Fruit fly (Drosophila melanogaster) S2 (cell line): ENCODE data around the gene CG7214.
"Not testable (repeated sequence)": the region's sequence is repeated elsewhere in the genome, so short reads cannot be mapped to it uniquely, and the experiment has no call there.

ENCODE experiments used
- CG8478 ChIP-seq: fragments of >200 bp; optimal IDR thresholded peaks from 2 replicates; lab custom pipeline; 2018
- CTCF ChIP-seq, 2 experiments: fragments of >200 bp; optimal IDR thresholded peaks; 2 replicates each; lab custom pipeline; 2018

Gene CG7214

DNA sequence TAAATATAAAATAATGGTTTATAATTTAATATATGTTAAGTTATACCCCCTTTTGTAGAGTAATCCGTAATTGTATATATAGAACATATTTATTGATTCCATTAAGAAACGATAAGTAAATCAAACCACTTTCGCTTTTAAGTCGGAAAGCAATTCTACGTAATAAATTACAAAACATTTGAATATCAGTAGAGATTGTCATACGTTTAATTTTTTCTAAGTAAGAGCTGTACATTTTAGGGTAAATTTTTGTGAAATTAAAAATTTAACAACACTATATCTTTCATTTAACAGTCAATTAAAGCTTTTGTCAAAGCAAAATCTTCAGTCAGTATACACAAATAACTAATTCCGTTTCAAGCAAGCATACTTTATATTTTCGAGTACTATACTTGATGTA, 9.2 kb upstream of the CG7214 start, which contains the start of gene CG46025:
Gene CG46025, plus strand, starts transcription at position 301 of the 400 bp plus-strand sequence.
- TF ChIP-seq CG8478 (no peak), CTCF (optimal IDR thresholded peaks at IDR 0.05; lab: Kevin White, UChicago) (no peak)

DNA sequence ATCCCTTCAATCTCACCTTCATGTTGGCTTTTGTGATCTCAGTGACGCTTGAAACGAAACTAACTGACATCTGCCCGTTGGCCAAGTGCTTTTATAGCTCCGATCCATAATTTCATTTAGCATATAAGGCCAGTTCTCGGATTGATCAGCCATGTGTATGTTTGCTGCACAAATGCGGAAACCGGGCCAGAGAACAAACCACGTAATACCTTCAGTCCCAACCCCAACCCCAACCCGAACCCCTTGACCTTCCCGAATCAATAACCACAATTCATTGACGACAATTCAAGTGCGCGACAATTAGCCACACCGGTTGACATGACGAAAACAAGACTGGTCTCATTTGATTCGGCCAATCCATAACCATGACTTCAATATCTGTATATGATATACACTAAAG, 8.4 kb upstream of the CG7214 start, which contains the start of gene CG7203:
Gene CG7203, minus strand, starts transcription at position 101 of the 400 bp plus-strand sequence.
- TF ChIP-seq CG8478 (no peak), CTCF (optimal IDR thresholded peaks at IDR 0.05; lab: Kevin White, UChicago) (no peak)

DNA sequence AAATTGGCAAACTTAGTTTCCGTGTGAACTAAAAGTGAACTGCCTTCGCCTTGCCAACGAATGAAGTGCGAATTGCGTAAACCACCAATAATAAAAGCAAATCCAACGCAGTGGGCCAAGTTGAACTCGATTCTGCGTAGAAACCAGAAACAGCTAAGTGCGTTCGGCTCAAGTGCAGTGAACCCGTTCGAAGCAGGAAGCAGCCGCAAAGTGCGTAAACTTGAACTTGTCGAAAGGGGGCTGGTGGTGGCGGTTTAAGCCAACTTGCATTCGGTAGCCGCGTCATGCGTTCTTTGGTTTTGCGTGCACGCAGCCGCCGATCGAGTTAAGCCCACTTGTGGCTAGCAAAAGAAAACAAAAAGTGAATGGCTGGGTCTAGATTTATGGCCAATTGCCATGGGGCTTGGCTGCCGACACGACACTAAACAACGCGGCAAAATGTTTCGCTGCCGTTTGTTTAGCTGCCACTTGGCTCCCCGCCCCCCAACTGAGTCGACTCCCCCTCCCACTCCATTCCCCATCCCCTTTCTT, 6.1 kb upstream of the CG7214 start:
- TF ChIP-seq CTCF (optimal IDR thresholded peaks at IDR 0.05; lab: Kevin White, UChicago) (no peak), CG8478 (no peak)

DNA sequence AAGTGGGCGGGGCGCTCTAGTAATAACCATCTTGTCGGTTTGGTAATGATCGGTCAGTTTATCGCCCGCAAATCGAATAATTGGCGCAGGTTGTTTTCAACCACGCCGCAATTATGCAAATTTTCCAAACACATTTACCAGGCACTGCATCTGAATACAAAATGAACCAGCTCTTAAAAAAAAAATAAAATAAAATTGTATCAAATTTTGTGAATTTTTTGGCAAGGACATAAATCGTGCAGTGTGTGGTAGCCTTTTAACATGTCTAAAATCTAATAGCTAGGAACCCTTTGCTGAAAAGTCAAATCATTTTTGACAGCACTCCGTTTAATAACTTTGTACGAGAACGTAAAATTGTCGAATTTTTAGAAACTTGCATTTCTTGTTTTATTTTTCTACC, 2.3 kb upstream of the CG7214 start, which contains the start of gene ATPsynGL:
Gene ATPsynGL, plus strand, starts transcription at position 301 of the 400 bp plus-strand sequence.
- TF ChIP-seq CTCF (optimal IDR thresholded peaks at IDR 0.05; lab: Kevin White, UChicago) (no peak), CG8478 (no peak)

DNA sequence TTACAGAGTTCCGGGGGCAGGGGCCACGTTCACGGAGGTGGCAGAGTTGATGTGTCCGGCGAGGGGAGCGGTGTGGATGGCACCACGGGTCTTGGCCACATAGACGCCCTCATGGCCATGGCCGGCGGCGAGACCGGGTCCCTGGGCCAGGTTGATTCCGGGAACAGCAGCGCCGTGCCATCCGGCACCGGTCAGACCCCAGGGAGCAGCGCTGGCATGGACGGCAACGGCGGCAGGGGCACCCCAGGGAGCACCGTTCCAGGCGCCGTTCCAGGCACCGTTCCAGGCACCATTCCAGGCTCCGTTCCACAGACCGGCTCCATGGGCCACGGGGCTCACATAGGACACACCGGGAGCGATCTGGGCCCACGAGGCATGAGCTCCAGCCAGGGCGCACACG, 431 bp downstream of the CG7214 start:
- TF ChIP-seq CG8478: no peak
- TF ChIP-seq CTCF (optimal IDR thresholded peaks at IDR 0.05; lab: Kevin White, UChicago): no peak

DNA sequence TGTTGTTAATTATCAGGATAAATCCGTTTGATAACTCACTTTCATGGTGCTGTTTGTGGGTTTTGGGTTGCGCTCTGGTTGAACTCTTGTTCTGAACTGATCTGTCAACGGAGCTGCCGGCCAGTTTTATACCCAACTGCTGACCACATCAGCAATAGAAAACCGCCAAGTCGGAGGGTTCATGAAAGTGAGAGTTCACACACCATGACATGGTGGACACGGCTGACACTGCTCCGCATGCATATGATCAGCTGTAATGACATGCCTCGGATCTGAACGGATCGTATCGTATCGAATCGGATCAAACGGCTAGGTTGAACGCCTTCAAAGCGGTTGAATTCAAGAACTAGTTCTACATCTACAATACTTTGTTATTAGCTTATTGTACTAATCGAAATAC, 3.2 kb downstream of the CG7214 start, which contains the start of gene Acp1:
Gene Acp1, minus strand, starts transcription at position 101 of the 400 bp plus-strand sequence.
- no peak for TF ChIP-seq CG8478
- TF ChIP-seq CTCF (optimal IDR thresholded peaks at IDR 0.05; lab: Kevin White, UChicago): no peak

DNA sequence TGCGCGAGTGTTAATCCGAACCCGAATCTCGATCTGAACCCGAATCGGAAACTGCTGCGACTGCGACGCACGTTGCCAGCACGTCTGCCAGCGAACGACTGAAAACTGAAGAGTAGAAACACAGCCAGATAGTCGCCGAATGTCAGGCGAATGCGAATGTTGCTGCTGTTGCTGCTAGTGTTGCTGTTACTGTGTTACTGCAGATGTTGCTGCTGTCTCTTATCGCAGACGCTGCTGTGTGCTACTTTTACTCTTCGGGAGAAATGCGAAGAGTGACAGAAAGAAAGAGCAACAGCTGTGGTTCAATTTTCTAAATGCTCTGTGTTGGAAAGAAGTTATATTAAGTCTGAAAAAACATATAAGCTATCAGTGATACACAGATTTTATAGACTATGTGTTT, 5.9 kb downstream of the CG7214 start, which contains the start of gene CG31904:
Gene CG31904, minus strand, starts transcription at position 101 of the 400 bp plus-strand sequence.
- TF ChIP-seq CTCF (optimal IDR thresholded peaks at IDR 0.05; lab: Kevin White, UChicago); CG8478: not testable (repeated sequence)

DNA sequence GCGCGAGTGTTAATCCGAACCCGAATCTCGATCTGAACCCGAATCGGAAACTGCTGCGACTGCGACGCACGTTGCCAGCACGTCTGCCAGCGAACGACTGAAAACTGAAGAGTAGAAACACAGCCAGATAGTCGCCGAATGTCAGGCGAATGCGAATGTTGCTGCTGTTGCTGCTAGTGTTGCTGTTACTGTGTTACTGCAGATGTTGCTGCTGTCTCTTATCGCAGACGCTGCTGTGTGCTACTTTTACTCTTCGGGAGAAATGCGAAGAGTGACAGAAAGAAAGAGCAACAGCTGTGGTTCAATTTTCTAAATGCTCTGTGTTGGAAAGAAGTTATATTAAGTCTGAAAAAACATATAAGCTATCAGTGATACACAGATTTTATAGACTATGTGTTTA, 12.1 kb downstream of the CG7214 start, which contains the start of gene CG13796:
Gene CG13796, minus strand, starts transcription at position 101 of the 400 bp plus-strand sequence.
- TF ChIP-seq CG8478; CTCF (optimal IDR thresholded peaks at IDR 0.05; lab: Kevin White, UChicago): not testable (repeated sequence)

DNA sequence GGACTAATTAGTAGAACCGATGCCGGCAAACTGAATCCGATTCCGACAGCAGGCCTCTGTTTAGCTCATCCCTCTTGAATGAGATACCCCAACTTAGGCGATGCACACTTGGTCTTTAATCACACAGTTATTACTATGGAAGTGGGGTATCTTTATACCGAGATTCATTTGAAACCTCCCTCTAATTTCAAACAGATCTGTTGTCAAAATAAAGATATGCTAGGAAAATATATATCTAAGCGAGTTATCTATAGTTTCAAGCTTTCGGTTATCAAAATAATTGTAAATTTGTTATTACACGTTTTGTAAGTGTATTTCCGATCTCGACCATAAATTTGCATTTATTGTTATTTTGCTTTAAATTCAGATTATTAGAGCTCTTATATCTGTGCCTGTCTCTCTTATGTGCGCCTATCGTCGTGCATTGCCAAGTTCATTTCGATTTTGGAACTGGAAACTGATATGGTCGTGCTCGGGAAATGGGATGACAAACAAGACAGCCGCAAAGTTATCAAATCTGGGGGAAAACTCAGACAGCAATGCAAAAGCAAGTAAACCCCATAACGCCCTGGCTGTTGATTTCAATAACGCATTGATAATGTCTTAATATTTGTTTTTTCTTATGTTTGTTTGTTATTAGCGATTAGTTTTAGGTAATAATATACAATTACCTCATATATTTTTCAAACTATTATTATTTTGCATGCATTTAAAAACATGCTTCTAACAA, 18.2 kb downstream of the CG7214 start, which contains the start of gene CG13795:
Gene CG13795, minus strand, starts transcription at position 31 of the 730 bp plus-strand sequence.
- TF ChIP-seq CG8478 (no peak), CTCF (optimal IDR thresholded peaks at IDR 0.05; lab: Kevin White, UChicago) (no peak)

DNA sequence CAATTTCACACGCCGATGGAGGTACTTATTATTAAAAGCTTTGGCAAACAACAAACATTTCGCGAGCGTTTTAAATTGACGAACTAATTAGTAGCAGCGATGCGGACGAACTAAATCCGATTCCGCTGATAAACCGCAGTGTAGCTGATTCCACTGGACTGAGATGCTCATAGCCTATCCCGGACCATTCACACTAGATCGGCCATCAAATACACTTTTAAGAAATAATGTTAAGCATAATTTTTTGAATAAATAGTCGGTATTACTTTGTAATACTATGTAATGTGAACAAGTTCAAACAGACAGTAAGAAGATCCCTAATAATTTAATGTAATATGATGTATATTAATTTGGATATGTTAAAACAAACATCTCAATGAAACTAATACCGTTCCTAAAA, 21.9 kb downstream of the CG7214 start, which contains the start of gene CG13794:
Gene CG13794, minus strand, starts transcription at position 101 of the 400 bp plus-strand sequence.
- TF ChIP-seq CTCF (optimal IDR thresholded peaks at IDR 0.05; lab: Kevin White, UChicago): no peak
- TF ChIP-seq CG8478: no peak

DNA sequence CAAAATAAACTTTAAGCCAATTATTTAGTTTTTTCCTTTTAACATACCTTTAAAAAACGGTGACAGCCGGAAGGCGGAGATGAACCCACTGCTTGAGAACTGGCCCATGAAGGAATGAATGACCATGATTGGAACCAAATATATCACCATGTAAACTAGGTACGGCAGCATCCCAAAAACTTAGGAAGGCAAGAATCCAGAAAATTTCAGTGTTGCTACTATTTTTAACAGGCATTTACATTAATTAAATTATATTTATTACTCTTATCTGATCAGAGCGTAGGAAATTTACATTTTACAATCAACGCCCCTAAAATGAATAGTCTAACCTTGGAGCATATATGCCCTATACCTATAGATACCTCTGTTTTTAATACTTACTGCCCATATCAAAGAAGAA, 22.5 kb downstream of the CG7214 start:
- no peak for TF ChIP-seq CG8478
- no peak for TF ChIP-seq CTCF (optimal IDR thresholded peaks at IDR 0.05; lab: Kevin White, UChicago)

DNA sequence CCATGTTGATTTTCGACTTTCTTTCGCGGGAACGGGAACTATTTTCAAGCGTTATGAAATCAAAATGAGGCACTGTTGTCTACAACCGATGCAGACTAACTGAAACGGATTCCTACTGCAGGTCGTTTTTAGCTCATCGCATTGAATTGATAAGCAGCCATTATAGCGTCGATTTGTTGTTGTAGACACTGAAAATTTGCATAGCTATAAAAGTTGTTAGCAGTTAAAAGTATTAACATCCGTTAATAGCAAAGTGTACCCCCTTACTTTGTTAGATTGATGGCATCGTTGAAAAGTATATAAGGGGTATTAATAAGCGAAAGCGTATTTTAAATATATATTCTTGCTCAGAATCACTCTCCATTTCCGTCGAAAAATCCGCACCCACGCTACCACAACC, 25.3 kb downstream of the CG7214 start, which contains the start of gene CG13793:
Gene CG13793, minus strand, starts transcription at position 101 of the 400 bp plus-strand sequence.
- no peak for TF ChIP-seq CTCF (optimal IDR thresholded peaks at IDR 0.05; lab: Kevin White, UChicago)
- TF ChIP-seq CG8478: no peak

DNA sequence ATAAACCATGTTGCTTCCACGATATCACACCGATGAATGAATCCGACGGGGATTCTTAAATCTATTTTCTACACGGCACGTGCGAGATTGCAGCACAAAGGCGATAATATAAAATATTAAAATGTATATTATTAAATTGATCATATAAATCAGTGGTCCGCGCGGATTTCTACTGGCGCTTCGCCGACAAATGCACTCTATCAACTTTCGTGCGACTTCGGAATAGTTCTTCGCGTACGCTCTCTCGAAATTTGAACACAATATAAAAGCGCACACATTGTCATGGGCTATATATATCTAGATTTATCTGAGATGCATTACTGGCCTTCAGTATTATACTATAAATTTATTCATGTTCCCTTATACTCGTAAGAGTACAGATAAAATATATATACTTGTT, 28.1 kb downstream of the CG7214 start, which contains the start of gene CG33296:
Gene CG33296, minus strand, starts transcription at position 101 of the 400 bp plus-strand sequence.
- TF ChIP-seq CG8478: no peak
- no peak for TF ChIP-seq CTCF (optimal IDR thresholded peaks at IDR 0.05; lab: Kevin White, UChicago)

DNA sequence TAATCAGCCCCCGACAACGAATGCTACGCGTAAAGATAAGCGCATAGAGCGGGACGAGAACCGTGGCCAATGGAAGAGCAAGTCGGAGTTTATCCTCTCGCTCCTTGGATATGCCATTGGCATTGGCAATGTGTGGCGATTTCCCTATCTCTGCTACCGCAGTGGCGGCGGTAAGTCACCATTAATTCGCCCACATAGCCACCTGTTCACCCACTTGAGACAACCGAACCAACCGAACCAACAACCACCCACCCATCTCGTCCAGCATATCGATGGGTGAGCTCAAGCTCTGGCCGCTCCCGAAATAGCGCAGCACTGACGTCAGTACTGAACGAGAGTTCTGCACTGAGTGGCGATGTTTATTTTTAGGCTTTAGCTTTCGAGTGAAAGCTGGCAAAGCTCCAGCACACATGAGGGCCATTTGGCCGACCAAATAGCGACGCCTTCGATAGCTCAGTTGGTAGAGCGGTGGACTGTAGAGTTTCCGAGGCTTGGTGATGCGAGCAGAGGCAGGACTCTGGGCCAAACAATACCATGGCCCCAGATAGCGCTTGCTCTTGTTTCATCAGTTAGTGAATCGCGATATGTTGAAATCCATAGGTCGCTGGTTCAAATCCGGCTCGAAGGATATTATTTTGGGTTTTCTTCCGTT, 33.5 kb downstream of the CG7214 start:
- TF ChIP-seq CG8478 (no peak), CTCF (optimal IDR thresholded peaks at IDR 0.05; lab: Kevin White, UChicago) (no peak)

DNA sequence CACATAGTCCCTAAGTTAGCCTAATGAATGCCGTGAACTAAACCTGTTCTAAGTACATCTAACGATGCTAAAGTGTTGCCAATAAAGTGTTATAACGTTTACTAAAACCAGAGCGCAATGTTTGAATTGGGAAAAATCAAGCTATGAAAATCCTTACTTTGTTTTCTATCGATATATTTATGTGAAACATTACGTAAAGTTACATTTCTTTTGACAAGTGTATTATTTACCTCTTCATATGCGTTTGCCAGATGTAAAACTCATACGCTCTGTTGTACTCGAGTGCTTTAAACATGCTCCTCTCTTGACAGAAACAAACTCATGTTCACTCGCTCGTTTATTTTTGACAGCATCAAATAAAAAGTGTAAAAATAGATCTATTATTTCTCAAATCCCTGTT, 34.1 kb downstream of the CG7214 start, which contains the start of gene Ntl:
Gene Ntl, plus strand, starts transcription at position 301 of the 400 bp plus-strand sequence.
- TF ChIP-seq CTCF (optimal IDR thresholded peaks at IDR 0.05; lab: Kevin White, UChicago) (no peak), CG8478 (no peak)
